Fruit fly (Drosophila melanogaster): ENCODE data around the gene ogre.

- no peak for TF ChIP-seq CG6854 (GFP tag; optimal IDR thresholded peaks at IDR 0.05)
- no peak for TF ChIP-seq Met (GFP tag; optimal IDR thresholded peaks at IDR 0.05)
- no peak for TF ChIP-seq CG8319 (GFP tag; optimal IDR thresholded peaks at IDR 0.05)
- TF ChIP-seq fd59A (GFP tag; optimal IDR thresholded peaks at IDR 0.05), result no peak
- TF ChIP-seq CG3919 (GFP tag; optimal IDR thresholded peaks at IDR 0.05), result no peak
- no peak for TF ChIP-seq Eip93F (GFP tag; optimal IDR thresholded peaks at IDR 0.05)
Measured at dm6 chrX:6976911-6977310, 14.2 kb downstream of the ogre start.
